Worm (Caenorhabditis elegans): ENCODE measurements around the gene F47B10.5.

Gene F47B10.5

DNA sequence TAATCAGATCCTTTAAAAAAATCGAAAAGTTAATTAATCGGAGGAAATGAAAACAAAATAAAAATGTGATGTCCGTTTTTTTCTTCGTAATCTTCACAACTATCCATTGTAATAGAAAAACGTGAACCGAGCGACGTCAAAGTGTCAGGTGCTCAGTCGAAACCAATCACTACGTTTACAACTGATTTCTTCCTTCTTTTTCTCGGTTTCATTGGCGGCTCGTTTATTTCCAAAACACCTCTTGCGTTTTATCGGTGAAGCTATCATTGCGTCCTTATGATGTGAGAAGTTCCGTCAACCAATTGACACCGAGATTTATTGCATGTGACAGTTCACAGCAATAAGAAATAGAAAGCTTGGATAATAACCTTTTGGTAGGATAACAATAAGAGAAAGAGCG lies 37.1 kb downstream of the F47B10.5 start:
- no peak for TF ChIP-seq unc-62 (GFP tag; optimal IDR thresholded peaks at IDR 0.05)

- no peak for TF ChIP-seq unc-62 (GFP tag; optimal IDR thresholded peaks at IDR 0.05)
These were observed 38.6 kb downstream of the F47B10.5 start for ce11 chrX:10851735-10852134.

- TF ChIP-seq unc-62 (GFP tag; optimal IDR thresholded peaks at IDR 0.05): no peak
These were observed 39.2 kb downstream of the F47B10.5 start for ce11 chrX:10851202-10851601.

ce11 chrX:10846898-10847297 lies 43.5 kb downstream of the F47B10.5 start:
- TF ChIP-seq unc-62 (GFP tag; optimal IDR thresholded peaks at IDR 0.05): no peak

DNA sequence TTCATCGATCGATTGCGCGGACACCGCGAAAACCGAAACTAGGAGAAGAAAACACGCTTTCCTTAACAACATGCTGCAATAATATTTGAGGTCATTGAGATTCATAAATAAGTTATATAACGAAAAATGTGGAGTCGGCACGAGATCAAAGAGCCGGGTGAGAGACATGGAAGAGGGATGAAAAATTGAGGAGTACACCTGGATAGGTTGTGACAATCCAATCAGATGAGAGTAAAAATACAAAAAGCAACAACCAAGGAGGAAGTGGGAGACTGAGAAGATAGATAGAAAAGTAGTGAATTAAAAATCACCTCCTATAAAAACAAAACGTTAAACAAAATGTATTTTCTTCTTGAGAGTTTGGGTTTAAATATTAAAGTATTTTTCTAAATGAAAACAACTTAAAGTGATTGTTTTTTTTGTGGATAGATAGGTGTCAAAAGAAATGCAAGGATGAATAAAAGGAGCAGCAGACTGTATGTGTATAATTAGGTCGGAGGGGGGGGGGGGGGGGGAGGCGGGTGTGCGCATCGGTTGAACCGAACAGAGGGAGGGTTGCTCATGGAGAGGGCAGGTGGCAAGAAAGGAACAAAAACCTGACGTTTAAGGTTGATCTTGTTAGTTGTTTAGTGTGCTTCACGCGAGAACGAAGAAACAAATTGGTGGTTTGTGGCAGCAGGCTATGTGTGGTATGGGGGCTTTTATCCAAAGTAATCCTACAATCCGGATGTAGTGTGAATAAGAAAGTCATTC lies 45.6 kb downstream of the F47B10.5 start, which contains the start of gene C05A9.2:
TSS of gene C05A9.2 (minus strand) at position 73 of the 753 bp plus-strand sequence.
- TF ChIP-seq unc-62 (GFP tag; optimal IDR thresholded peaks at IDR 0.05): no peak

DNA sequence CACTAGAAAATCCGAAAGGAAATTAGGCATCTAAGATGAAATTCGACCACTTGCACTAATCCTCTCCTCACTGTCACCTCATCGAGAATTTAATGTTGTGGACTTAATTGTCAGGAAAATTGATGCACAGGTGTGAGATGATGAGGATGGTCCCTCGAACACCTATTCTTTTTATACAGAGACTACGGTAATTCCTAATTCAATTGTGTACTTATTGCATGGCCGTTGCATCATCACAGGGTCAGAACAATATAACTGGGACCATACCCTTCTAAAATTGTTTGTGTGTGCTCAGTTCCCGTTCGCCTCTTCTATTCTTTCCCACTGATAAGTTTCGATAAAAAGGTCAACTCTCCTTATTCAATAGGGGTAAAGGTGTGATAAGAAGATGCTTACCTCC lies 46.2 kb downstream of the F47B10.5 start:
- TF ChIP-seq unc-62 (GFP tag; optimal IDR thresholded peaks at IDR 0.05): no peak

Measured in whole organism, dauer.